Worm (Caenorhabditis elegans) whole organism, young adult: Measurements from ENCODE around the gene R01H2.8.

Experiments
- B0019.2 ChIP-seq: fragments of 200-800 bp; sonication (Bioruptor generic); conservative IDR thresholded peaks from 2 replicates; pipeline ENCODE4 v1.3.6; 2022; ENCODE audit warnings: missing genetic modification reagents, missing genetic modification characterization, missing compliant biosample characterization
- D2030.7 ChIP-seq: fragments of 200-800 bp; sonication (Bioruptor generic); IDR thresholded peaks from 2 replicates; pipeline ENCODE4 v1.3.6; 2022; ENCODE audit warnings: missing genetic modification reagents, missing genetic modification characterization, missing compliant biosample characterization
- F22D6.2 ChIP-seq: sonication (generic microtip); optimal IDR thresholded peaks from 2 replicates; lab custom pipeline; 2016; ENCODE audit warnings: mild to moderate bottlenecking, missing genetic modification characterization, missing compliant biosample characterization
- F23B12.7 ChIP-seq: sonication (generic microtip); optimal IDR thresholded peaks from 2 replicates; lab custom pipeline; 2017; ENCODE audit warnings: missing genetic modification characterization, mild to moderate bottlenecking, missing compliant biosample characterization, antibody characterized with exemption, moderate library complexity; ENCODE audit not compliant: insufficient read depth
- F33H1.4 ChIP-seq: fragments of 200-800 bp; sonication (Bioruptor generic); IDR thresholded peaks from 2 replicates; pipeline ENCODE4 v1.3.6; 2022; ENCODE audit warnings: missing genetic modification reagents, missing genetic modification characterization, missing compliant biosample characterization
- F37B4.10 ChIP-seq: fragments of 200-800 bp; sonication (Bioruptor generic); IDR thresholded peaks from 2 replicates; pipeline ENCODE4 v1.3.6; 2022; ENCODE audit warnings: missing genetic modification characterization, missing compliant biosample characterization
- F55B11.4 ChIP-seq: sonication (generic microtip); optimal IDR thresholded peaks from 2 replicates; lab custom pipeline; 2016; ENCODE audit warnings: missing compliant biosample characterization, missing genetic modification characterization, borderline replicate concordance; ENCODE audit not compliant: insufficient read depth
- F57A8.1 ChIP-seq: fragments of 200-800 bp; sonication (Bioruptor generic); optimal IDR thresholded peaks from 2 replicates; lab custom pipeline; 2018; ENCODE audit warnings: mild to moderate bottlenecking, missing genetic modification characterization, moderate library complexity, missing compliant biosample characterization
- F57C9.4 ChIP-seq: sonication (generic microtip); optimal IDR thresholded peaks from 2 replicates; lab custom pipeline; 2017; ENCODE audit warnings: mild to moderate bottlenecking, missing genetic modification characterization, missing compliant biosample characterization
- K11D2.4 ChIP-seq: fragments of 200-800 bp; sonication (Bioruptor generic); IDR thresholded peaks from 2 replicates; pipeline ENCODE4 v1.3.6; 2022; ENCODE audit warnings: missing genetic modification reagents, missing genetic modification characterization, missing compliant biosample characterization
- K12H6.12 ChIP-seq: fragments of 200-800 bp; sonication (Bioruptor generic); optimal IDR thresholded peaks from 2 replicates; lab custom pipeline; 2018; ENCODE audit warnings: mild to moderate bottlenecking, missing genetic modification characterization, missing compliant biosample characterization
- Y53F4B.3 ChIP-seq: fragments of 200-800 bp; sonication (Bioruptor generic); IDR thresholded peaks from 2 replicates; pipeline ENCODE4 v1.3.6; 2022; ENCODE audit warnings: missing genetic modification reagents, missing genetic modification characterization, missing compliant biosample characterization
- Y56A3A.18 ChIP-seq: fragments of 200-800 bp; sonication (Bioruptor generic); IDR thresholded peaks from 2 replicates; pipeline ENCODE4 v1.3.6; 2022; ENCODE audit warnings: missing genetic modification reagents, missing genetic modification characterization, missing compliant biosample characterization
- Y79H2A.3 ChIP-seq: fragments of 200-800 bp; sonication (Bioruptor generic); conservative IDR thresholded peaks from 2 replicates; pipeline ENCODE4 v1.3.6; 2022; ENCODE audit warnings: missing genetic modification reagents, missing genetic modification characterization, missing compliant biosample characterization
- Y95B8A.8 ChIP-seq: fragments of 200-800 bp; sonication (Bioruptor generic); IDR thresholded peaks from 2 replicates; pipeline ENCODE4 v1.3.6; 2022; ENCODE audit warnings: missing genetic modification reagents, missing genetic modification characterization, missing compliant biosample characterization
- ZK185.1 ChIP-seq: sonication (generic microtip); optimal IDR thresholded peaks from 2 replicates; lab custom pipeline; 2016; ENCODE audit warnings: mild to moderate bottlenecking, missing genetic modification characterization, missing compliant biosample characterization; ENCODE audit not compliant: poor library complexity, severe bottlenecking
- akir-1 ChIP-seq: fragments of 200-800 bp; sonication (Bioruptor generic); optimal IDR thresholded peaks from 2 replicates; lab custom pipeline; 2018; ENCODE audit warnings: mild to moderate bottlenecking, missing genetic modification characterization, moderate library complexity, missing compliant biosample characterization
- attf-5 ChIP-seq: fragments of 200-800 bp; sonication (Bioruptor generic); optimal IDR thresholded peaks from 2 replicates; lab custom pipeline; 2018; ENCODE audit warnings: mild to moderate bottlenecking, missing genetic modification characterization, missing compliant biosample characterization
- cebp-1 ChIP-seq, 2 experiments: fragments of 200-800 bp in 1 of 2; sonication (Bioruptor generic) in 1 of 2; sonication (generic microtip) in 1 of 2; IDR thresholded peaks in 1 of 2; optimal IDR thresholded peaks in 1 of 2; 2 replicates each; pipeline versions ENCODE4 v1.3.6 to Lab custom; 2017 to 2022; ENCODE audit warnings: missing compliant biosample characterization in 2 of 2, missing genetic modification characterization in 2 of 2, mild to moderate bottlenecking in 1 of 2, missing genetic modification reagents in 1 of 2, moderate library complexity in 1 of 2
- ceh-40 ChIP-seq: fragments of 200-800 bp; sonication (Bioruptor generic); IDR thresholded peaks from 2 replicates; pipeline ENCODE4 v1.3.6; 2022; ENCODE audit warnings: missing genetic modification characterization, missing compliant biosample characterization
- ceh-58 ChIP-seq: fragments of 200-800 bp; sonication (Bioruptor generic); IDR thresholded peaks from 2 replicates; pipeline ENCODE4 v1.3.6; 2022; ENCODE audit warnings: missing genetic modification characterization, missing compliant biosample characterization
- ceh-91 ChIP-seq: fragments of 200-800 bp; sonication (Bioruptor generic); IDR thresholded peaks from 2 replicates; pipeline ENCODE4 v1.3.6; 2022; ENCODE audit warnings: missing genetic modification reagents, missing genetic modification characterization, missing compliant biosample characterization
- dpl-1 ChIP-seq: fragments of 150-350 bp; optimal IDR thresholded peaks from 2 replicates; lab custom pipeline; 2014; ENCODE audit warnings: missing biosample characterization, missing genetic modification reagents, missing genetic modification characterization
- efl-1 ChIP-seq: fragments of 150-350 bp; optimal IDR thresholded peaks from 2 replicates; lab custom pipeline; 2014; ENCODE audit warnings: missing biosample characterization, missing genetic modification reagents, missing genetic modification characterization
- egrh-3 ChIP-seq: fragments of 200-800 bp; sonication (Bioruptor generic); IDR thresholded peaks from 2 replicates; pipeline ENCODE4 v1.3.6; 2022; ENCODE audit warnings: missing genetic modification reagents, missing genetic modification characterization, missing compliant biosample characterization
- ets-4 ChIP-seq: fragments of 200-800 bp; sonication (Bioruptor generic); optimal IDR thresholded peaks from 2 replicates; lab custom pipeline; 2018; ENCODE audit warnings: mild to moderate bottlenecking, missing genetic modification characterization, missing compliant biosample characterization
- him-1 ChIP-seq: sonication (generic microtip); optimal IDR thresholded peaks from 2 replicates; lab custom pipeline; 2016; ENCODE audit warnings: missing genotype, missing genetic modification reagents, missing genetic modification characterization, missing compliant biosample characterization
- hmg-1.2 ChIP-seq: fragments of 200-800 bp; sonication (Bioruptor generic); IDR thresholded peaks from 2 replicates; pipeline ENCODE4 v1.3.6; 2022; ENCODE audit warnings: missing genetic modification reagents, missing genetic modification characterization, missing compliant biosample characterization
- hrde-1 ChIP-seq: sonication (generic microtip); optimal IDR thresholded peaks from 2 replicates; lab custom pipeline; 2016; ENCODE audit warnings: missing genetic modification characterization, mild to moderate bottlenecking, missing compliant biosample characterization, moderate library complexity, missing genotype, missing genetic modification reagents, borderline replicate concordance
- hsf-1 ChIP-seq: fragments of 200-800 bp; sonication (Bioruptor generic); IDR thresholded peaks from 2 replicates; pipeline ENCODE4 v1.3.6; 2022; ENCODE audit warnings: missing genetic modification reagents, missing genetic modification characterization, missing compliant biosample characterization
- lin-40 ChIP-seq: sonication (generic microtip); optimal IDR thresholded peaks from 2 replicates; lab custom pipeline; 2016; ENCODE audit warnings: missing genetic modification characterization, mild to moderate bottlenecking, missing compliant biosample characterization, missing genotype, missing genetic modification reagents
- lin-54 ChIP-seq: fragments of 200-800 bp; sonication (Bioruptor generic); optimal IDR thresholded peaks from 2 replicates; lab custom pipeline; 2018; ENCODE audit warnings: mild to moderate bottlenecking, missing genetic modification characterization, missing compliant biosample characterization
- lsl-1 ChIP-seq: fragments of 200-800 bp; sonication (Bioruptor generic); optimal IDR thresholded peaks from 2 replicates; lab custom pipeline; 2018; ENCODE audit warnings: mild to moderate bottlenecking, missing genetic modification characterization, moderate library complexity, missing compliant biosample characterization
- madf-6 ChIP-seq: fragments of 200-800 bp; sonication (Bioruptor generic); IDR thresholded peaks from 2 replicates; pipeline ENCODE4 v1.3.6; 2022; ENCODE audit warnings: missing genetic modification reagents, missing genetic modification characterization, missing compliant biosample characterization
- madf-8 ChIP-seq: fragments of 200-800 bp; sonication (Bioruptor generic); conservative IDR thresholded peaks from 2 replicates; pipeline ENCODE4 v1.3.6; 2022; ENCODE audit warnings: missing genetic modification reagents, missing genetic modification characterization, missing compliant biosample characterization
- nfya-1 ChIP-seq: sonication (generic microtip); optimal IDR thresholded peaks from 2 replicates; lab custom pipeline; 2017; ENCODE audit warnings: antibody characterized with exemption, missing compliant biosample characterization, missing genetic modification characterization, borderline replicate concordance; ENCODE audit not compliant: insufficient read depth
- nhr-179 ChIP-seq: sonication (generic microtip); optimal IDR thresholded peaks from 2 replicates; lab custom pipeline; 2016; ENCODE audit warnings: mild to moderate bottlenecking, missing genetic modification characterization, missing compliant biosample characterization
- nhr-27 ChIP-seq: fragments of 200-800 bp; sonication (Bioruptor generic); optimal IDR thresholded peaks from 2 replicates; lab custom pipeline; 2018; ENCODE audit warnings: mild to moderate bottlenecking, missing genetic modification characterization, moderate library complexity, missing compliant biosample characterization
- nhr-80 ChIP-seq: sonication (generic microtip); optimal IDR thresholded peaks from 2 replicates; lab custom pipeline; 2016; ENCODE audit warnings: missing genetic modification characterization, missing compliant biosample characterization
- rec-8 ChIP-seq, 2 experiments: sonication (generic microtip); optimal IDR thresholded peaks; 2 replicates each; lab custom pipeline; 2016; ENCODE audit warnings: mild to moderate bottlenecking in 2 of 2, missing genetic modification characterization in 2 of 2, missing genetic modification reagents in 2 of 2, missing genotype in 2 of 2, missing biosample characterization in 1 of 2, missing compliant biosample characterization in 1 of 2, moderate library complexity in 1 of 2
- sdz-38 ChIP-seq: sonication (generic microtip); optimal IDR thresholded peaks from 2 replicates; lab custom pipeline; 2016; ENCODE audit warnings: missing genotype, missing genetic modification characterization, missing compliant biosample characterization
- sea-2 ChIP-seq: fragments of 200-800 bp; sonication (Bioruptor generic); IDR thresholded peaks from 2 replicates; pipeline ENCODE4 v1.3.6; 2022; ENCODE audit warnings: missing genetic modification characterization, missing compliant biosample characterization
- snpc-3.4 ChIP-seq: sonication (generic microtip); optimal IDR thresholded peaks from 2 replicates; lab custom pipeline; 2017; ENCODE audit warnings: missing genetic modification characterization, mild to moderate bottlenecking, missing compliant biosample characterization, antibody characterized with exemption, moderate library complexity, missing genotype, missing genetic modification reagents
- somi-1 ChIP-seq: fragments of 200-800 bp; sonication (Bioruptor generic); optimal IDR thresholded peaks from 2 replicates; lab custom pipeline; 2018; ENCODE audit warnings: mild to moderate bottlenecking, missing genetic modification characterization, missing compliant biosample characterization
- tbx-9 ChIP-seq: sonication (generic microtip); optimal IDR thresholded peaks from 2 replicates; lab custom pipeline; 2016; ENCODE audit warnings: borderline replicate concordance, missing genetic modification characterization, inconsistent platforms, missing compliant biosample characterization
- xnd-1 ChIP-seq: sonication (generic microtip); optimal IDR thresholded peaks from 2 replicates; lab custom pipeline; 2016; ENCODE audit warnings: missing genotype, missing genetic modification reagents, missing genetic modification characterization, missing compliant biosample characterization
- ztf-26 ChIP-seq: sonication (generic microtip); optimal IDR thresholded peaks from 2 replicates; lab custom pipeline; 2017; ENCODE audit warnings: missing genetic modification characterization, missing compliant biosample characterization
- ztf-6 ChIP-seq: fragments of 200-800 bp; sonication (Bioruptor generic); IDR thresholded peaks from 2 replicates; pipeline ENCODE4 v1.3.6; 2022; ENCODE audit warnings: missing genetic modification reagents, missing genetic modification characterization, missing compliant biosample characterization

The R01H2.8 gene

ce11 chrIII:7084908-7085307, 16.0 kb downstream of the R01H2.8 start, which contains the start of gene tofu-7 (continued):
- no peak for TF ChIP-seq Y95B8A.8 (GFP tag; lab: Robert Waterston, UW)
- TF ChIP-seq K11D2.4 (GFP tag; lab: Robert Waterston, UW) = no peak
- no peak for TF ChIP-seq tbx-9 (tag; lab: Kevin White, UChicago)
- TF ChIP-seq cebp-1 (GFP tag; IDR thresholded peaks at IDR 0.05; lab: Robert Waterston, UW) = no peak
- TF ChIP-seq cebp-1 (tag; optimal IDR thresholded peaks at IDR 0.05; lab: Kevin White, UChicago) = no peak
- TF ChIP-seq rec-8 (tag; optimal IDR thresholded peaks at IDR 0.05; lab: Kevin White, UChicago) = no peak
- no peak for TF ChIP-seq ets-4 (GFP tag; lab: Kevin White, UChicago)
- no peak for TF ChIP-seq sdz-38 (tag; lab: Kevin White, UChicago)
- TF ChIP-seq somi-1 = no peak
- peak; percentile 6; the same call in 1 of the 2 replicates for TF ChIP-seq hsf-1 (GFP tag; lab: Robert Waterston, UW)
- no peak for TF ChIP-seq F37B4.10 (GFP tag; lab: Robert Waterston, UW)
- TF ChIP-seq nfya-1 = no peak
- TF ChIP-seq lin-54 = peak; percentile 72
- TF ChIP-seq F23B12.7 (tag; lab: Kevin White, UChicago) = peak; percentile 2
- peak; percentile 27 for TF ChIP-seq dpl-1 (GFP tag; lab: Kevin White, UChicago)
- no peak for TF ChIP-seq sea-2 (GFP tag; lab: Robert Waterston, UW)
- peak; percentile 11 for TF ChIP-seq hrde-1 (tag; lab: Kevin White, UChicago)
- no peak for TF ChIP-seq ZK185.1 (tag; lab: Kevin White, UChicago)
- TF ChIP-seq F57A8.1 (GFP tag; lab: Kevin White, UChicago) = no peak
- TF ChIP-seq K12H6.12 (tag; lab: Kevin White, UChicago) = no peak
- TF ChIP-seq D2030.7 (GFP tag; lab: Robert Waterston, UW) = peak; percentile 28; the same call in 1 of the 2 replicates
- no peak for TF ChIP-seq Y79H2A.3 (GFP tag; lab: Robert Waterston, UW)
- no peak for TF ChIP-seq Y53F4B.3 (GFP tag; lab: Robert Waterston, UW)
- no peak for TF ChIP-seq ceh-40
- peak; percentile 80 for TF ChIP-seq efl-1 (GFP tag; lab: Kevin White, UChicago)
- no peak for TF ChIP-seq egrh-3 (GFP tag; lab: Robert Waterston, UW)
- TF ChIP-seq ztf-6 (GFP tag; lab: Robert Waterston, UW) = no peak
- peak; percentile 66; the same call in 1 of the 2 replicates for TF ChIP-seq B0019.2 (GFP tag; lab: Robert Waterston, UW)
- no peak for TF ChIP-seq F55B11.4 (tag; lab: Kevin White, UChicago)
- TF ChIP-seq F22D6.2 = no peak
- no peak for TF ChIP-seq lin-40
- no peak for TF ChIP-seq ztf-26 (tag; lab: Kevin White, UChicago)
- TF ChIP-seq him-1 = peak; percentile 30
- no peak for TF ChIP-seq ceh-91 (GFP tag; lab: Robert Waterston, UW)
- TF ChIP-seq nhr-80 (tag; lab: Kevin White, UChicago) = no peak
- TF ChIP-seq F33H1.4 = peak; percentile 51
- TF ChIP-seq akir-1 (GFP tag; lab: Kevin White, UChicago) = no peak
- TF ChIP-seq madf-6 (GFP tag; lab: Robert Waterston, UW) = 0 out of 2 replicates have a peak, but pooled peaks have one; percentile 34
- TF ChIP-seq F57C9.4 = no peak

ce11 chrIII:7087180-7087579, 18.3 kb downstream of the R01H2.8 start:
- TF ChIP-seq hmg-1.2 (peak; percentile 68; the same call in 1 of the 2 replicates), ZK185.1 (tag; lab: Kevin White, UChicago) (no peak), somi-1 (no peak), nhr-27 (tag; lab: Kevin White, UChicago) (no peak), attf-5 (peak; percentile 41), lsl-1 (GFP tag; lab: Kevin White, UChicago) (no peak), ceh-58 (GFP tag; lab: Robert Waterston, UW) (no peak), egrh-3 (GFP tag; lab: Robert Waterston, UW) (no peak), Y56A3A.18 (GFP tag; lab: Robert Waterston, UW) (no peak), xnd-1 (tag; lab: Kevin White, UChicago) (no peak), sea-2 (GFP tag; lab: Robert Waterston, UW) (no peak), nhr-179 (tag; lab: Kevin White, UChicago) (no peak), madf-8 (GFP tag; lab: Robert Waterston, UW) (no peak), snpc-3.4 (tag; lab: Kevin White, UChicago) (no peak)
